Worm (Caenorhabditis elegans) whole organism, mixed stage, embryonic: ENCODE results near the gene C33G3.4.

Source experiments
- blmp-1 ChIP-seq: fragments of 150-350 bp; optimal IDR thresholded peaks from 2 replicates; lab custom pipeline; 2014; ENCODE audit warnings: missing biosample characterization, missing genetic modification characterization
- drap-1 ChIP-seq: fragments of 200-800 bp; sonication (Bioruptor generic); optimal IDR thresholded peaks from 3 replicates; lab custom pipeline; 2018; ENCODE audit warnings: mild to moderate bottlenecking, missing genetic modification characterization, missing compliant biosample characterization
- elt-3 ChIP-seq: fragments of 150-350 bp; optimal IDR thresholded peaks from 2 replicates; lab custom pipeline; 2014; ENCODE audit warnings: missing biosample characterization, missing genetic modification characterization
- lin-13 ChIP-seq: fragments of 150-350 bp; optimal IDR thresholded peaks from 2 replicates; lab custom pipeline; 2014; ENCODE audit warnings: missing biosample characterization, missing genetic modification characterization
- lsy-2 ChIP-seq: fragments of 150-350 bp; optimal IDR thresholded peaks from 2 replicates; lab custom pipeline; 2014; ENCODE audit warnings: missing biosample characterization, missing genetic modification characterization
- unc-62 ChIP-seq: fragments of 150-350 bp; optimal IDR thresholded peaks from 2 replicates; lab custom pipeline; 2014; ENCODE audit warnings: missing biosample characterization, missing genetic modification reagents, missing genetic modification characterization
- ztf-11 ChIP-seq: fragments of 150-350 bp; optimal IDR thresholded peaks from 2 replicates; lab custom pipeline; 2014; ENCODE audit warnings: missing biosample characterization, missing genetic modification characterization

DNA sequence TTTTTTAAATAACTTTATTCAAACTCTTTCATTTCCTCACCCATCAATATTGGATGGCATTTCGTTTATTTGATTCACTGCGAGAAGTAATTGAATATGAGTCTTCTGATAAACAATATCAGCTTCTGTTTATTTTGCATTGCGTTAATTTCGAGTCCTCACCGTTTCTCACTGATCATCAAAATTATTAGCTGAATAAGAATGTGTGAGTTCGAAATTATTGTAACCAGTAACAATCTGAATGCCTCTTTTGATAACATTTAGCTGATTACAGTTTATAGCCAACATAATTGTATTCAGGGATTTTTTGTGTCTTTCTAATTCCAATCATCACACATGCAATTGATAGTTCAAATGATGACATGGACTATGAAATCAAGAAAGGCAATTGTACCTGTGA is 14.2 kb downstream of the C33G3.4 start, which contains the start of gene F16B12.1:
- TF ChIP-seq unc-62 (GFP tag; lab: Kevin White, UChicago) (no peak), lin-13 (no peak), blmp-1 (tag; lab: Kevin White, UChicago) (no peak), drap-1 (GFP tag; lab: Kevin White, UChicago) (no peak), elt-3 (no peak), lsy-2 (tag; lab: Kevin White, UChicago) (no peak), ztf-11 (tag; lab: Kevin White, UChicago) (no peak)
